Fruit fly (Drosophila melanogaster): Measurements from ENCODE around the gene CG5078.
A peak's percentile ranks its signal among the peaks of the same experiment; 100 is the strongest.

The CG5078 gene

dm6 chr3L:20540182-20540974 lies 34.5 kb downstream of the CG5078 start, which contains the start of gene Rcd2 (continued):
- TF ChIP-seq D (optimal IDR thresholded peaks at IDR 0.05) (no peak), D (GFP tag; optimal IDR thresholded peaks at IDR 0.05) (peak; percentile 15), CG14014 (GFP tag; IDR thresholded peaks at IDR 0.05) (peak; percentile 81), CG30403 (GFP tag; optimal IDR thresholded peaks at IDR 0.05) (peak; percentile 62), CG3995 (GFP tag; optimal IDR thresholded peaks at IDR 0.05) (no peak), CG18619 (GFP tag; optimal IDR thresholded peaks at IDR 0.05) (peak; percentile 80), Usf (GFP tag; optimal IDR thresholded peaks at IDR 0.05) (no peak), stc (GFP tag; IDR thresholded peaks at IDR 0.05) (peak; percentile 83), CG9932 (GFP tag; IDR thresholded peaks at IDR 0.05) (peak; percentile 86), Sox100B (GFP tag; optimal IDR thresholded peaks at IDR 0.05) (peak; percentile 90), Ptx1 (GFP tag; IDR thresholded peaks at IDR 0.05) (peak; percentile 82), CG7556 (GFP tag; optimal IDR thresholded peaks at IDR 0.05) (peak; percentile 89), CG16815 (GFP tag; optimal IDR thresholded peaks at IDR 0.05) (peak; percentile 21), twi (tag; optimal IDR thresholded peaks at IDR 0.05) (peak; percentile 47), nerfin-1 (tag; optimal IDR thresholded peaks at IDR 0.05) (peak; percentile 66), wdn (GFP tag; IDR thresholded peaks at IDR 0.05) (peak; percentile 31; the same call in 1 of the 2 replicates), B-H1 (GFP tag; IDR thresholded peaks at IDR 0.05) (peak; percentile 60), CG17359 (tag; optimal IDR thresholded peaks at IDR 0.05) (peak; percentile 84), Dp (GFP tag; optimal IDR thresholded peaks at IDR 0.05) (no peak), Dll (GFP tag; IDR thresholded peaks at IDR 0.05; ENCODE audit: partially characterized antibody) (peak; percentile 90), amos (GFP tag; IDR thresholded peaks at IDR 0.05; ENCODE audit: partially characterized antibody) (peak; percentile 94; the same call in 1 of the 2 replicates), grau (tag; optimal IDR thresholded peaks at IDR 0.05) (peak; percentile 92), Hr51 (GFP tag; optimal IDR thresholded peaks at IDR 0.05) (peak in 1 of 2 experiments; percentile 95), dm (GFP tag; optimal IDR thresholded peaks at IDR 0.05) (no peak), CG9817 (tag; optimal IDR thresholded peaks at IDR 0.05) (peak; percentile 76), kay (GFP tag; optimal IDR thresholded peaks at IDR 0.05) (peak; percentile 44), Fer2 (tag; optimal IDR thresholded peaks at IDR 0.05) (peak; percentile 83), CG6689 (GFP tag; IDR thresholded peaks at IDR 0.05) (peak; percentile 72), Elba2 (GFP tag; optimal IDR thresholded peaks at IDR 0.05) (no peak), Aef1 (GFP tag; IDR thresholded peaks at IDR 0.05) (peak; percentile 61), usp (GFP tag; optimal IDR thresholded peaks at IDR 0.05) (no peak), E2f2 (GFP tag; IDR thresholded peaks at IDR 0.05) (no peak), CG4328 (GFP tag; optimal IDR thresholded peaks at IDR 0.05) (peak; percentile 86), ac (GFP tag; optimal IDR thresholded peaks at IDR 0.05) (peak; percentile 33), tap (tag; optimal IDR thresholded peaks at IDR 0.05) (peak; percentile 82), Lim3 (GFP tag; IDR thresholded peaks at IDR 0.05) (no peak), toy (GFP tag; IDR thresholded peaks at IDR 0.05) (peak; percentile 73), Side (GFP tag; optimal IDR thresholded peaks at IDR 0.05) (no peak), dysf (GFP tag; IDR thresholded peaks at IDR 0.05) (peak; percentile 87), oc (tag; optimal IDR thresholded peaks at IDR 0.05) (peak; percentile 59), Drgx (GFP tag; IDR thresholded peaks at IDR 0.05) (peak; percentile 78), CG2875 (GFP tag; optimal IDR thresholded peaks at IDR 0.05) (peak; percentile 46), CG15696 (tag; optimal IDR thresholded peaks at IDR 0.05) (peak; percentile 63), Hr78 (GFP tag; optimal IDR thresholded peaks at IDR 0.05) (peak in 1 of 2 experiments; percentile 99), CG4854 (GFP tag; optimal IDR thresholded peaks at IDR 0.05) (peak; percentile 17), z (GFP tag; IDR thresholded peaks at IDR 0.05) (no peak), C15 (GFP tag; IDR thresholded peaks at IDR 0.05) (0 out of 3 replicates have a peak, but pooled peaks have one; percentile 28), Lhr (GFP tag; optimal IDR thresholded peaks at IDR 0.05) (peak; percentile 12), CTCF (GFP tag; optimal IDR thresholded peaks at IDR 0.05) (peak; percentile 16), CG2129 (GFP tag; IDR thresholded peaks at IDR 0.05; ENCODE audit: partially characterized antibody) (peak; percentile 64; the same call in 1 of the 2 replicates)
